Fruit fly (Drosophila melanogaster) whole organism, wandering third instar larva: ENCODE data around the gene Kcmf1.

Experiments used
- CG32264 ChIP-seq: fragments of 200-800 bp; sonication (Bioruptor generic); optimal IDR thresholded peaks from 2 replicates; lab custom pipeline; 2016; ENCODE audit warnings: missing biosample characterization, missing genetic modification characterization
- HLH106 ChIP-seq: fragments of 200-800 bp; optimal IDR thresholded peaks from 3 replicates; lab custom pipeline; 2019; ENCODE audit warnings: missing biosample characterization, mild to moderate bottlenecking, missing genetic modification characterization, moderate library complexity
- h ChIP-seq: fragments of 200-800 bp; sonication (Bioruptor generic); optimal IDR thresholded peaks from 3 replicates; lab custom pipeline; 2016; ENCODE audit warnings: missing biosample characterization, mild to moderate bottlenecking, missing genetic modification characterization

DNA sequence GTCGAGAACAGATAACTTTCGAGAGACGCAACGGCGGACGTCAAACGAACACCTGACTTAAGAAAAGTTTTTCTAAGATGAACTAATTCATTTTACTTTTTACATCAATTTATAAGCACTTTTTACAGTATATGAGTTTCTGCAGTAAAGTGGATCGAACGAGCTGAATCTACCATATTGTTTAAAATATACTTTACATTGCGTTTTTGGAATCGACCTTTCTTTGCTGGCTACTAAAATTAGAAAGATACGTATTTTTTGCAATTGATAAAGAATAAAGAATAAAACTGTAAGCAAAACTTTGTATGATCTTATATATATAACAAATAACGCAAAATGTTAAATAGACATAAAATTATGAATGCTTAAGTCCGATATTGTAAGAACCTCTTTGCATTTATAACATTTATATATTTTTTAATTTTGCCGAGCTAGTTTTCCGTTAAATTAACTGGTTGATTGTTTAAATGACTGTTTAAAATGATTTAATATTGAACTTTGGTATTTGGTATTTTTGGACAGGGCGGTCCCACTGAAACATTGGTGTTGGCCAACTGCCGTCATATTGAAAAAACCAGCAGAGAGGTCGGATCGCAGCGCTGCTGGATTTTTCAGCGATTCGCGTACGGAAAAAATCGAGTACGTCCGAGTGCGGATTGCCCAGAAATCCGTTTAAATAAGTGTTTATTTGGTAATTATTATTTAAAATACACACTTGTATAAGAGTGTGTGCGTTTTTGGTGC lies 37.4 kb upstream of the Kcmf1 start, which contains the start of gene Kdm2:
- no peak for TF ChIP-seq HLH106 (tag; lab: Kevin White, UChicago)
- no peak for TF ChIP-seq CG32264 (GFP tag; lab: Kevin White, UChicago)
- no peak for TF ChIP-seq h
